Fruit fly (Drosophila melanogaster) whole organism, embryonic: Measurements from ENCODE around the gene Uggt.

Experiments
- Antp ChIP-seq: fragments of 200-800 bp; sonication (Bioruptor generic); optimal IDR thresholded peaks from 3 replicates; lab custom pipeline; 2016; ENCODE audit warnings: missing biosample characterization, missing genetic modification characterization
- B-H2 ChIP-seq: fragments of 200-800 bp; sonication (Bioruptor generic); optimal IDR thresholded peaks from 2 replicates; lab custom pipeline; 2018; ENCODE audit warnings: missing biosample characterization, mild to moderate bottlenecking, missing genetic modification characterization
- Bteb2 ChIP-seq: fragments of 200-800 bp; sonication (Bioruptor generic); optimal IDR thresholded peaks from 2 replicates; lab custom pipeline; 2016; ENCODE audit warnings: missing biosample characterization, missing genetic modification characterization
- CG10959 ChIP-seq: fragments of 200-800 bp; sonication (Bioruptor generic); IDR thresholded peaks from 2 replicates; pipeline ENCODE4 v1.3.6; 2022; ENCODE audit warnings: missing biosample characterization, missing genetic modification characterization
- CG11247 ChIP-seq: fragments of 200-800 bp; sonication (Bioruptor generic); IDR thresholded peaks from 2 replicates; pipeline ENCODE4 v1.3.6; 2022; ENCODE audit warnings: missing biosample characterization, missing genetic modification characterization
- CG12744 ChIP-seq: fragments of 200-800 bp; sonication (Bioruptor generic); optimal IDR thresholded peaks from 2 replicates; lab custom pipeline; 2016; ENCODE audit warnings: missing biosample characterization, missing genetic modification characterization
- CG15011 ChIP-seq: fragments of 200-800 bp; sonication (Bioruptor generic); optimal IDR thresholded peaks from 3 replicates; lab custom pipeline; 2018; ENCODE audit warnings: missing biosample characterization, mild to moderate bottlenecking, missing genetic modification characterization
- CG17361 ChIP-seq: fragments of 200-800 bp; sonication (Bioruptor generic); IDR thresholded peaks from 3 replicates; pipeline ENCODE4 v1.3.6; 2022; ENCODE audit warnings: missing biosample characterization, missing genetic modification characterization
- CG1792 ChIP-seq: fragments of 200-800 bp; sonication (Bioruptor generic); optimal IDR thresholded peaks from 2 replicates; lab custom pipeline; 2016; ENCODE audit warnings: missing biosample characterization, missing genetic modification characterization
- CG18476 ChIP-seq: fragments of 200-800 bp; sonication (Bioruptor generic); optimal IDR thresholded peaks from 2 replicates; lab custom pipeline; 2016; ENCODE audit warnings: missing biosample characterization, mild to moderate bottlenecking, missing genetic modification characterization
- CG18619 ChIP-seq: fragments of 200-800 bp; sonication (Bioruptor generic); optimal IDR thresholded peaks from 3 replicates; lab custom pipeline; 2017; ENCODE audit warnings: missing biosample characterization, mild to moderate bottlenecking, missing genetic modification characterization
- CG2116 ChIP-seq: fragments of 200-800 bp; sonication (Bioruptor generic); optimal IDR thresholded peaks from 3 replicates; lab custom pipeline; 2018; ENCODE audit warnings: missing biosample characterization, mild to moderate bottlenecking, missing genetic modification characterization
- CG2129 ChIP-seq: fragments of 200-800 bp; sonication (Bioruptor generic); IDR thresholded peaks from 2 replicates; pipeline ENCODE4 v1.3.6; 2022; ENCODE audit warnings: missing biosample characterization, missing genetic modification characterization; ENCODE audit not compliant: partially characterized antibody
- CG2875 ChIP-seq: fragments of 200-800 bp; sonication (Bioruptor generic); optimal IDR thresholded peaks from 2 replicates; lab custom pipeline; 2017; ENCODE audit warnings: missing biosample characterization, mild to moderate bottlenecking, missing genetic modification characterization, missing genetic modification reagents
- CG30020 ChIP-seq: fragments of 200-800 bp; optimal IDR thresholded peaks from 2 replicates; lab custom pipeline; 2019; ENCODE audit warnings: missing biosample characterization, mild to moderate bottlenecking, missing genetic modification characterization, moderate library complexity
- CG34224 ChIP-seq: fragments of 200-800 bp; sonication (Bioruptor generic); IDR thresholded peaks from 3 replicates; pipeline ENCODE4 v1.3.6; 2022; ENCODE audit warnings: missing biosample characterization, missing genetic modification characterization; ENCODE audit not compliant: partially characterized antibody
- CG4424 ChIP-seq: fragments of 200-800 bp; sonication (Bioruptor generic); optimal IDR thresholded peaks from 3 replicates; lab custom pipeline; 2016; ENCODE audit warnings: missing biosample characterization, missing genetic modification characterization
- CG4617 ChIP-seq: fragments of 200-800 bp; sonication (Bioruptor generic); optimal IDR thresholded peaks from 3 replicates; lab custom pipeline; 2016; ENCODE audit warnings: missing biosample characterization, missing genetic modification characterization, borderline replicate concordance
- CG6765 ChIP-seq: fragments of 200-800 bp; sonication (Bioruptor generic); optimal IDR thresholded peaks from 3 replicates; lab custom pipeline; 2017; ENCODE audit warnings: missing biosample characterization, mild to moderate bottlenecking, missing genetic modification characterization
- CG8478 ChIP-seq: fragments of >200 bp; optimal IDR thresholded peaks from 2 replicates; lab custom pipeline; 2018
- CG9817 ChIP-seq: fragments of 200-800 bp; sonication (Bioruptor generic); optimal IDR thresholded peaks from 2 replicates; lab custom pipeline; 2018; ENCODE audit warnings: missing biosample characterization, mild to moderate bottlenecking, missing genetic modification characterization, moderate library complexity
- Dip3 ChIP-seq: fragments of 200-800 bp; sonication (Bioruptor generic); optimal IDR thresholded peaks from 3 replicates; lab custom pipeline; 2016; ENCODE audit warnings: missing biosample characterization, missing genetic modification characterization
- Dp ChIP-seq: fragments of 200-800 bp; sonication (Bioruptor generic); optimal IDR thresholded peaks from 2 replicates; lab custom pipeline; 2018; ENCODE audit warnings: missing biosample characterization, mild to moderate bottlenecking, missing genetic modification characterization, moderate library complexity
- HHEX ChIP-seq: fragments of 200-800 bp; sonication (Bioruptor generic); optimal IDR thresholded peaks from 3 replicates; lab custom pipeline; 2017; ENCODE audit warnings: missing biosample characterization, mild to moderate bottlenecking, missing genetic modification characterization, missing genetic modification reagents
- HLH3B ChIP-seq: fragments of 200-800 bp; sonication (Bioruptor generic); IDR thresholded peaks from 2 replicates; pipeline ENCODE4 v1.3.6; 2022; ENCODE audit warnings: missing biosample characterization, missing genetic modification characterization
- HLHmδ ChIP-seq: fragments of 200-800 bp; sonication (Bioruptor generic); optimal IDR thresholded peaks from 2 replicates; lab custom pipeline; 2018; ENCODE audit warnings: missing biosample characterization, mild to moderate bottlenecking, missing genetic modification characterization, moderate library complexity
- Med ChIP-seq: fragments of 200-800 bp; sonication (Bioruptor generic); peaks from one replicate; lab custom pipeline; 2016; ENCODE audit warnings: missing biosample characterization, missing genetic modification characterization, mild to moderate bottlenecking, inconsistent platforms, moderate library complexity
- NFAT ChIP-seq: fragments of 200-800 bp; sonication (Bioruptor generic); IDR thresholded peaks from 2 replicates; pipeline ENCODE4 v1.3.6; 2022; ENCODE audit warnings: missing biosample characterization, missing genetic modification characterization
- Optix ChIP-seq: fragments of 200-800 bp; sonication (Bioruptor generic); IDR thresholded peaks from 3 replicates; pipeline ENCODE4 v1.3.6; 2022; ENCODE audit warnings: missing biosample characterization, missing genetic modification characterization
- Xbp1 ChIP-seq: fragments of 200-800 bp; sonication (Bioruptor generic); optimal IDR thresholded peaks from 3 replicates; lab custom pipeline; 2016; ENCODE audit warnings: missing biosample characterization, mild to moderate bottlenecking, missing genetic modification characterization
- az2 ChIP-seq: fragments of 200-800 bp; sonication (Bioruptor generic); optimal IDR thresholded peaks from 3 replicates; lab custom pipeline; 2016; ENCODE audit warnings: missing biosample characterization, missing genetic modification characterization
- bbx ChIP-seq: fragments of 200-800 bp; sonication (Bioruptor generic); IDR thresholded peaks from 2 replicates; pipeline ENCODE4 v1.3.6; 2022; ENCODE audit warnings: missing biosample characterization, missing genetic modification characterization; ENCODE audit not compliant: partially characterized antibody
- crol ChIP-seq: fragments of 200-800 bp; sonication (Bioruptor generic); IDR thresholded peaks from 2 replicates; pipeline ENCODE4 v1.3.6; 2022; ENCODE audit warnings: missing biosample characterization, missing genetic modification characterization
- cwo ChIP-seq: fragments of 200-800 bp; sonication (Bioruptor generic); optimal IDR thresholded peaks from 3 replicates; lab custom pipeline; 2017; ENCODE audit warnings: missing biosample characterization, missing genetic modification characterization, mild to moderate bottlenecking, moderate library complexity, missing genetic modification reagents
- danr ChIP-seq: fragments of 200-800 bp; sonication (Bioruptor generic); IDR thresholded peaks from 2 replicates; pipeline ENCODE4 v1.3.6; 2022; ENCODE audit warnings: missing biosample characterization, missing genetic modification characterization
- dm ChIP-seq: fragments of 200-800 bp; sonication (Bioruptor generic); optimal IDR thresholded peaks from 3 replicates; lab custom pipeline; 2016; ENCODE audit warnings: missing biosample characterization, missing genetic modification characterization
- dmrt11E ChIP-seq: fragments of 200-800 bp; sonication (Bioruptor generic); optimal IDR thresholded peaks from 3 replicates; lab custom pipeline; 2018; ENCODE audit warnings: missing biosample characterization, mild to moderate bottlenecking, missing genetic modification characterization, moderate library complexity
- fd64A ChIP-seq: fragments of 200-800 bp; sonication (Bioruptor generic); optimal IDR thresholded peaks from 3 replicates; lab custom pipeline; 2018; ENCODE audit warnings: missing biosample characterization, mild to moderate bottlenecking, missing genetic modification characterization
- fd96Cb ChIP-seq: fragments of 200-800 bp; sonication (Bioruptor generic); optimal IDR thresholded peaks from 2 replicates; lab custom pipeline; 2018; ENCODE audit warnings: missing biosample characterization, mild to moderate bottlenecking, missing genetic modification characterization, moderate library complexity
- klu ChIP-seq: fragments of 200-800 bp; sonication (Bioruptor generic); IDR thresholded peaks from 2 replicates; pipeline ENCODE4 v1.3.6; 2022; ENCODE audit warnings: missing biosample characterization, missing genetic modification characterization
- lmd ChIP-seq: fragments of 200-800 bp; sonication (Bioruptor generic); IDR thresholded peaks from 2 replicates; pipeline ENCODE4 v1.3.6; 2022; ENCODE audit warnings: missing biosample characterization, missing genetic modification characterization
- mam ChIP-seq: fragments of 200-800 bp; sonication (Bioruptor generic); optimal IDR thresholded peaks from 3 replicates; lab custom pipeline; 2016; ENCODE audit warnings: missing biosample characterization, missing genetic modification characterization
- nau ChIP-seq: fragments of 200-800 bp; sonication (Bioruptor generic); optimal IDR thresholded peaks from 3 replicates; lab custom pipeline; 2017; ENCODE audit warnings: missing biosample characterization, mild to moderate bottlenecking, missing genetic modification characterization, missing genetic modification reagents
- nerfin-1 ChIP-seq: fragments of 200-800 bp; sonication (Bioruptor generic); optimal IDR thresholded peaks from 3 replicates; lab custom pipeline; 2019; ENCODE audit warnings: missing biosample characterization, mild to moderate bottlenecking, missing genetic modification characterization, moderate library complexity
- phol ChIP-seq: fragments of 200-800 bp; sonication (Bioruptor generic); optimal IDR thresholded peaks from 3 replicates; lab custom pipeline; 2018; ENCODE audit warnings: missing biosample characterization, mild to moderate bottlenecking, missing genetic modification characterization, moderate library complexity
- rib ChIP-seq: fragments of 200-800 bp; sonication (Bioruptor generic); IDR thresholded peaks from 2 replicates; pipeline ENCODE4 v1.3.6; 2022; ENCODE audit warnings: missing biosample characterization, missing genetic modification characterization
- schlank ChIP-seq: fragments of 200-800 bp; sonication (Bioruptor generic); optimal IDR thresholded peaks from 2 replicates; lab custom pipeline; 2018; ENCODE audit warnings: missing biosample characterization, mild to moderate bottlenecking, missing genetic modification characterization
- scrt ChIP-seq: fragments of 200-800 bp; sonication (Bioruptor generic); optimal IDR thresholded peaks from 2 replicates; lab custom pipeline; 2018; ENCODE audit warnings: missing biosample characterization, mild to moderate bottlenecking, missing genetic modification characterization, moderate library complexity
- sim ChIP-seq: fragments of 200-800 bp; sonication (Bioruptor generic); IDR thresholded peaks from 2 replicates; pipeline ENCODE4 v1.3.6; 2022; ENCODE audit warnings: missing biosample characterization, missing genetic modification characterization
- sqz ChIP-seq: fragments of 200-800 bp; sonication (Bioruptor generic); optimal IDR thresholded peaks from 3 replicates; lab custom pipeline; 2018; ENCODE audit warnings: missing biosample characterization, mild to moderate bottlenecking, missing genetic modification characterization
- sr ChIP-seq: fragments of 200-800 bp; sonication (Bioruptor generic); IDR thresholded peaks from 3 replicates; pipeline ENCODE4 v1.3.6; 2022; ENCODE audit warnings: missing biosample characterization, missing genetic modification characterization

Gene Uggt

dm6 chr3L:18870027-18870426 lies 2.5 kb upstream of the Uggt start, which contains the start of gene Blos3 (continued):
- TF ChIP-seq bbx (GFP tag; lab: Robert Waterston, UW) (no peak), schlank (tag; lab: Kevin White, UChicago) (no peak), HLH3B (GFP tag; lab: Robert Waterston, UW) (peak; percentile 35), Bteb2 (GFP tag; lab: Kevin White, UChicago) (no peak), CG10959 (no peak), CG4424 (GFP tag; lab: Kevin White, UChicago) (peak; percentile 29), CG2129 (no peak), CG4617 (GFP tag; lab: Kevin White, UChicago) (peak; percentile 46), sim (GFP tag; lab: Robert Waterston, UW) (no peak), CG11247 (GFP tag; lab: Robert Waterston, UW) (no peak), NFAT (GFP tag; lab: Robert Waterston, UW) (peak; percentile 16; the same call in 1 of the 2 replicates), Xbp1 (GFP tag; lab: Kevin White, UChicago) (peak; percentile 61), Dip3 (GFP tag; lab: Kevin White, UChicago) (peak; percentile 11), sqz (GFP tag; lab: Kevin White, UChicago) (no peak), phol (tag; lab: Kevin White, UChicago) (peak; percentile 53), Dp (GFP tag; lab: Kevin White, UChicago) (no peak), az2 (GFP tag; lab: Kevin White, UChicago) (peak; percentile 62), CG15011 (no peak), CG2116 (GFP tag; lab: Kevin White, UChicago) (no peak), dm (GFP tag; lab: Kevin White, UChicago) (no peak), CG2875 (GFP tag; lab: Kevin White, UChicago) (no peak), Optix (GFP tag; lab: Robert Waterston, UW) (no peak; the same call in 2 of the 3 replicates), nau (GFP tag; lab: Kevin White, UChicago) (no peak), sr (GFP tag; lab: Robert Waterston, UW) (no peak), CG18476 (GFP tag; lab: Kevin White, UChicago) (peak; percentile 21), HLHmδ (GFP tag; lab: Kevin White, UChicago) (no peak), klu (GFP tag; lab: Robert Waterston, UW) (no peak), CG8478 (no peak), crol (GFP tag; lab: Robert Waterston, UW) (no peak), CG34224 (GFP tag; lab: Robert Waterston, UW) (no peak), fd64A (no peak), B-H2 (GFP tag; lab: Kevin White, UChicago) (no peak), scrt (peak; percentile 89), mam (GFP tag; lab: Kevin White, UChicago) (peak; percentile 65), HHEX (GFP tag; lab: Kevin White, UChicago) (peak; percentile 37), CG30020 (tag; lab: Kevin White, UChicago) (peak; percentile 17), nerfin-1 (tag; lab: Kevin White, UChicago) (peak; percentile 1), Med (GFP tag; lab: Kevin White, UChicago) (peak; percentile 93), dmrt11E (peak; percentile 5), CG12744 (GFP tag; lab: Kevin White, UChicago) (no peak), rib (no peak), fd96Cb (tag; lab: Kevin White, UChicago) (peak; percentile 36), CG9817 (tag; lab: Kevin White, UChicago) (peak; percentile 52), Antp (peak; percentile 54), lmd (GFP tag; lab: Robert Waterston, UW) (peak; percentile 36; the same call in 1 of the 2 replicates), CG18619 (peak; percentile 0), cwo (GFP tag; lab: Kevin White, UChicago) (no peak), CG17361 (GFP tag; lab: Robert Waterston, UW) (0 out of 3 replicates have a peak, but pooled peaks have one; percentile 21), danr (0 out of 2 replicates have a peak, but pooled peaks have one; percentile 6), CG6765 (no peak), CG1792 (GFP tag; lab: Kevin White, UChicago) (peak; percentile 39)
